Fruit fly (Drosophila melanogaster): ENCODE results near the gene Sik2.

DNA sequence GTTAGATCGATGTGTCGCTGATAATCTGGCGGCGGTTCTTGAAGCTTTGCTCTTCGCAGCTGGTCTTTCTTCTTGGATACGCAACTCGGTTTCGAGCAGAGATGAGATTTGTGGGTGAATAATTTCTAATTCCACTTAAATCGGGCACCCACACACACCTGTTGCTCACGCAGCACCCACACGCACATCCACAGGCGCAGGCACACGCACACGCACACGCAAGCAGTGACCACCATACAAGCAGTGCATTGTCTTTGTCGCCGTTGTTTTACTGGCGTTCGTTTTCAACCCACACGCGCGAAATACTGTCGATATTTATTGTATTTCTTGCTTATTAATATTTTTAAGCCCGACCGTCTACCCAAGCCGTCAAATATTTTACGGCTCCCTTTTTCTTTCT is 34.6 kb upstream of the Sik2 start:
- TF ChIP-seq CG8478 (optimal IDR thresholded peaks at IDR 0.05) (no peak), psq (optimal IDR thresholded peaks at IDR 0.05) (no peak), pan (optimal IDR thresholded peaks at IDR 0.05) (no peak), EcR (GFP tag; optimal IDR thresholded peaks at IDR 0.05) (no peak), usp (GFP tag; optimal IDR thresholded peaks at IDR 0.05) (no peak)
